Worm (Caenorhabditis elegans) whole organism, L1 larva: ENCODE results near the gene F40A3.3.

Source experiments
- C04F5.9 ChIP-seq: sonication (generic microtip); optimal IDR thresholded peaks from 2 replicates; lab custom pipeline; 2016; ENCODE audit warnings: missing genetic modification characterization, missing compliant biosample characterization
- C34B4.2 ChIP-seq: sonication (generic microtip); optimal IDR thresholded peaks from 2 replicates; lab custom pipeline; 2017; ENCODE audit warnings: mild to moderate bottlenecking, missing genetic modification characterization, missing compliant biosample characterization
- Y116A8C.19 ChIP-seq: sonication (generic microtip); optimal IDR thresholded peaks from 2 replicates; lab custom pipeline; 2016; ENCODE audit warnings: missing compliant biosample characterization, missing genetic modification characterization, borderline replicate concordance
- aha-1 ChIP-seq: fragments of 150-350 bp; optimal IDR thresholded peaks from 2 replicates; lab custom pipeline; 2014; ENCODE audit warnings: missing biosample characterization, missing genetic modification characterization
- ama-1 ChIP-seq: fragments of 150-350 bp; optimal IDR thresholded peaks from 2 replicates; lab custom pipeline; 2014
- blmp-1 ChIP-seq: fragments of 150-350 bp; optimal IDR thresholded peaks from 2 replicates; lab custom pipeline; 2014; ENCODE audit warnings: missing biosample characterization, missing genetic modification characterization
- ceh-8 ChIP-seq: fragments of 200-800 bp; sonication (Bioruptor generic); optimal IDR thresholded peaks from 2 replicates; lab custom pipeline; 2018; ENCODE audit warnings: mild to moderate bottlenecking, missing genetic modification characterization, moderate library complexity, missing compliant biosample characterization
- ceh-82 ChIP-seq, 3 experiments: fragments of 150-350 bp in 1 of 3; sonication (generic microtip) in 2 of 3; optimal IDR thresholded peaks; 2 replicates each; lab custom pipeline; 2014 to 2017; ENCODE audit warnings: missing biosample characterization in 3 of 3, missing genetic modification characterization in 3 of 3
- ceh-88 ChIP-seq: fragments of 200-800 bp; sonication (Bioruptor generic); IDR thresholded peaks from 2 replicates; pipeline ENCODE4 v1.3.6; 2022; ENCODE audit warnings: missing genetic modification characterization, missing compliant biosample characterization
- ceh-90 ChIP-seq: sonication (generic microtip); optimal IDR thresholded peaks from 2 replicates; lab custom pipeline; 2016; ENCODE audit warnings: missing genetic modification characterization, missing compliant biosample characterization
- dsc-1 ChIP-seq: sonication (generic microtip); optimal IDR thresholded peaks from 2 replicates; lab custom pipeline; 2016; ENCODE audit warnings: mild to moderate bottlenecking, missing genetic modification characterization, missing compliant biosample characterization
- efl-1 ChIP-seq, 4 experiments: fragments of 150-350 bp; optimal IDR thresholded peaks in 3 of 4; peaks in 1 of 4; 1 replicate in 1 of 4; 2 replicates in 3 of 4; lab custom pipeline; 2014; ENCODE audit warnings: missing biosample characterization in 2 of 4, missing genetic modification characterization in 2 of 4, missing genetic modification reagents in 2 of 4
- elt-2 ChIP-seq: sonication (generic microtip); optimal IDR thresholded peaks from 2 replicates; lab custom pipeline; 2016; ENCODE audit warnings: missing genetic modification characterization, mild to moderate bottlenecking, inconsistent platforms, missing compliant biosample characterization, missing genetic modification reagents
- elt-3 ChIP-seq, 6 experiments: fragments of 150-350 bp in 1 of 6; sonication (generic microtip); optimal IDR thresholded peaks; 2 replicates each; lab custom pipeline; 2017 to 2018; ENCODE audit warnings: missing biosample characterization in 6 of 6, missing genetic modification characterization in 6 of 6, inconsistent platforms in 1 of 6
- ets-5 ChIP-seq: fragments of 200-800 bp; sonication (Bioruptor generic); IDR thresholded peaks from 2 replicates; pipeline ENCODE4 v1.3.6; 2022; ENCODE audit warnings: missing genetic modification characterization, missing compliant biosample characterization
- fkh-10 ChIP-seq: sonication (generic microtip); optimal IDR thresholded peaks from 2 replicates; lab custom pipeline; 2017; ENCODE audit warnings: missing biosample characterization, missing genetic modification reagents, missing genetic modification characterization
- fkh-4 ChIP-seq: sonication (generic microtip); optimal IDR thresholded peaks from 2 replicates; lab custom pipeline; 2016; ENCODE audit warnings: missing compliant biosample characterization, missing genetic modification characterization, borderline replicate concordance
- grh-1 ChIP-seq: fragments of 200-800 bp; sonication (Bioruptor generic); IDR thresholded peaks from 2 replicates; pipeline ENCODE4 v1.3.6; 2022; ENCODE audit warnings: missing genetic modification reagents, missing genetic modification characterization, missing compliant biosample characterization
- hlh-4 ChIP-seq: sonication (generic microtip); optimal IDR thresholded peaks from 2 replicates; lab custom pipeline; 2016; ENCODE audit warnings: mild to moderate bottlenecking, missing genetic modification characterization, missing compliant biosample characterization
- hpl-2 ChIP-seq: fragments of 150-350 bp; optimal IDR thresholded peaks from 2 replicates; lab custom pipeline; 2014; ENCODE audit warnings: missing biosample characterization, missing genetic modification reagents, missing genetic modification characterization
- jun-1 ChIP-seq: fragments of 150-350 bp; optimal IDR thresholded peaks from 2 replicates; lab custom pipeline; 2014; ENCODE audit warnings: missing biosample characterization, missing genetic modification reagents, missing genetic modification characterization
- lin-14 ChIP-seq: fragments of 200-800 bp; sonication (Bioruptor generic); optimal IDR thresholded peaks from 2 replicates; lab custom pipeline; 2018; ENCODE audit warnings: mild to moderate bottlenecking, missing genetic modification characterization, moderate library complexity, missing compliant biosample characterization
- lin-35 ChIP-seq, 2 experiments: fragments of 150-350 bp; optimal IDR thresholded peaks; 2 replicates each; lab custom pipeline; 2014; ENCODE audit warnings: missing biosample characterization in 2 of 2, missing genetic modification characterization in 2 of 2, missing genetic modification reagents in 2 of 2
- lin-39 ChIP-seq: fragments of 150-350 bp; optimal IDR thresholded peaks from 2 replicates; lab custom pipeline; 2014; ENCODE audit warnings: missing biosample characterization, missing genetic modification reagents, missing genetic modification characterization
- lir-3 ChIP-seq: sonication (generic microtip); optimal IDR thresholded peaks from 2 replicates; lab custom pipeline; 2016; ENCODE audit warnings: mild to moderate bottlenecking, missing genetic modification characterization, moderate library complexity, missing compliant biosample characterization; ENCODE audit not compliant: poor library complexity
- mdl-1 ChIP-seq, 2 experiments: fragments of 150-350 bp; optimal IDR thresholded peaks; 2 replicates each; lab custom pipeline; 2014 to 2017; ENCODE audit warnings: missing biosample characterization in 2 of 2, missing genetic modification characterization in 2 of 2, inconsistent platforms in 1 of 2
- mep-1 ChIP-seq: fragments of 150-350 bp; optimal IDR thresholded peaks from 2 replicates; lab custom pipeline; 2014; ENCODE audit warnings: missing biosample characterization, missing genetic modification characterization
- nhr-11 ChIP-seq: fragments of 150-350 bp; optimal IDR thresholded peaks from 2 replicates; lab custom pipeline; 2014; ENCODE audit warnings: missing biosample characterization, missing genetic modification characterization
- nhr-12 ChIP-seq: sonication (generic microtip); optimal IDR thresholded peaks from 2 replicates; lab custom pipeline; 2017; ENCODE audit warnings: missing biosample characterization, missing genetic modification characterization
- nhr-19 ChIP-seq: fragments of 200-800 bp; sonication (Bioruptor generic); conservative IDR thresholded peaks from 2 replicates; pipeline ENCODE4 v1.3.6; 2022; ENCODE audit warnings: missing genetic modification characterization, missing compliant biosample characterization
- nhr-71 ChIP-seq: sonication (generic microtip); optimal IDR thresholded peaks from 2 replicates; lab custom pipeline; 2016; ENCODE audit warnings: mild to moderate bottlenecking, missing genetic modification characterization, moderate library complexity, missing compliant biosample characterization
- nhr-76 ChIP-seq: sonication (generic microtip); optimal IDR thresholded peaks from 2 replicates; lab custom pipeline; 2017; ENCODE audit warnings: missing biosample characterization, missing genetic modification characterization
- nhr-77 ChIP-seq: fragments of 150-350 bp; optimal IDR thresholded peaks from 2 replicates; lab custom pipeline; 2014; ENCODE audit warnings: missing biosample characterization, missing genetic modification characterization
- nhr-84 ChIP-seq: sonication (generic microtip); optimal IDR thresholded peaks from 2 replicates; lab custom pipeline; 2017; ENCODE audit warnings: missing biosample characterization, missing genetic modification characterization
- nhr-85 ChIP-seq: sonication (generic microtip); peaks from one replicate; lab custom pipeline; 2016; ENCODE audit warnings: missing genetic modification characterization, inconsistent platforms, missing compliant biosample characterization
- nhr-90 ChIP-seq: sonication (generic microtip); optimal IDR thresholded peaks from 2 replicates; lab custom pipeline; 2016; ENCODE audit warnings: mild to moderate bottlenecking, missing genetic modification characterization, missing compliant biosample characterization; ENCODE audit not compliant: poor library complexity
- rnt-1 ChIP-seq: sonication (generic microtip); optimal IDR thresholded peaks from 2 replicates; lab custom pipeline; 2016; ENCODE audit warnings: mild to moderate bottlenecking, missing genetic modification characterization, moderate library complexity, missing compliant biosample characterization
- sox-4 ChIP-seq: sonication (generic microtip); optimal IDR thresholded peaks from 2 replicates; lab custom pipeline; 2016; ENCODE audit warnings: missing genetic modification characterization, missing compliant biosample characterization
- unc-130 ChIP-seq: fragments of 150-350 bp; optimal IDR thresholded peaks from 2 replicates; lab custom pipeline; 2017; ENCODE audit warnings: missing biosample characterization, missing genetic modification characterization, inconsistent platforms
- unc-30 ChIP-seq: sonication (generic microtip); optimal IDR thresholded peaks from 2 replicates; lab custom pipeline; 2017; ENCODE audit warnings: missing biosample characterization, missing genetic modification characterization
- unc-62 ChIP-seq: fragments of 150-350 bp; optimal IDR thresholded peaks from 2 replicates; lab custom pipeline; 2014; ENCODE audit warnings: missing biosample characterization, missing genetic modification reagents, missing genetic modification characterization
- unc-98 ChIP-seq: fragments of 200-800 bp; sonication (Bioruptor generic); IDR thresholded peaks from 2 replicates; pipeline ENCODE4 v1.3.6; 2022; ENCODE audit warnings: missing genetic modification characterization, missing compliant biosample characterization
- vab-15 ChIP-seq: sonication (generic microtip); optimal IDR thresholded peaks from 2 replicates; lab custom pipeline; 2017; ENCODE audit warnings: missing genotype, mild to moderate bottlenecking, missing genetic modification characterization, missing compliant biosample characterization
- xbp-1 ChIP-seq: sonication (generic microtip); optimal IDR thresholded peaks from 2 replicates; lab custom pipeline; 2016; ENCODE audit warnings: missing genetic modification characterization, missing compliant biosample characterization
- zag-1 ChIP-seq: fragments of 150-350 bp; optimal IDR thresholded peaks from 2 replicates; lab custom pipeline; 2014; ENCODE audit warnings: missing biosample characterization, missing genetic modification characterization
- zip-4 ChIP-seq: fragments of 200-800 bp; sonication (Bioruptor generic); optimal IDR thresholded peaks from 2 replicates; lab custom pipeline; 2018; ENCODE audit warnings: mild to moderate bottlenecking, missing genetic modification characterization, moderate library complexity, missing compliant biosample characterization

The F40A3.3 gene

ce11 chrV:7870707-7871106 lies 6.5 kb upstream of the F40A3.3 start, which contains the start of gene nipi-4:
nipi-4 (minus strand) TSS chrV:7870807.
- TF ChIP-seq Y116A8C.19 (no peak), ceh-82 (tag; optimal IDR thresholded peaks at IDR 0.05; lab: Kevin White, UChicago) (no peak), zip-4 (GFP tag; lab: Kevin White, UChicago) (no peak), C04F5.9 (tag; lab: Kevin White, UChicago) (no peak), zag-1 (tag; lab: Kevin White, UChicago) (no peak), blmp-1 (tag; lab: Kevin White, UChicago) (peak; percentile 75)

- TF ChIP-seq fkh-10 (GFP tag; lab: Kevin White, UChicago) (peak; percentile 81), lin-14 (GFP tag; lab: Kevin White, UChicago) (peak; percentile 58), nhr-85 (tag; lab: Kevin White, UChicago) (no peak), nhr-76 (tag; lab: Kevin White, UChicago) (no peak), aha-1 (no peak), blmp-1 (tag; lab: Kevin White, UChicago) (no peak), unc-62 (GFP tag; lab: Kevin White, UChicago) (no peak), sox-4 (no peak), elt-3 (tag; optimal IDR thresholded peaks at IDR 0.05; lab: Kevin White, UChicago) (no peak)
These were observed 4.3 kb upstream of the F40A3.3 start for ce11 chrV:7872945-7873344.

ce11 chrV:7875456-7875855 lies 1.8 kb upstream of the F40A3.3 start, which contains the start of gene F40A3.4:
F40A3.4 (plus strand) TSS chrV:7875756.
- TF ChIP-seq nhr-71 (tag; lab: Kevin White, UChicago) (no peak), fkh-4 (tag; lab: Kevin White, UChicago) (no peak), unc-98 (GFP tag; lab: Robert Waterston, UW) (no peak), efl-1 (optimal IDR thresholded peaks at IDR 0.05; lab: Kevin White, UChicago) (no peak), efl-1 (GFP tag; optimal IDR thresholded peaks at IDR 0.05 in 1 of 2; lab: Kevin White, UChicago) (peak in 1 of 2 experiments; percentile 48), xbp-1 (tag; lab: Kevin White, UChicago) (no peak), fkh-10 (GFP tag; lab: Kevin White, UChicago) (no peak), lin-35 (GFP tag; optimal IDR thresholded peaks at IDR 0.05; lab: Kevin White, UChicago) (no peak)

- TF ChIP-seq mdl-1 (tag; optimal IDR thresholded peaks at IDR 0.05; lab: Kevin White, UChicago), result no peak
- no peak for TF ChIP-seq vab-15 (tag; lab: Kevin White, UChicago)
- TF ChIP-seq unc-130 (tag; lab: Kevin White, UChicago), result no peak
- TF ChIP-seq nhr-19 (GFP tag; lab: Robert Waterston, UW), result no peak
- no peak for TF ChIP-seq ceh-8 (GFP tag; lab: Kevin White, UChicago)
- no peak for TF ChIP-seq mep-1 (tag; lab: Kevin White, UChicago)
- TF ChIP-seq hlh-4 (tag; lab: Kevin White, UChicago), result no peak
- TF ChIP-seq aha-1, result no peak
- TF ChIP-seq nhr-90 (tag; lab: Kevin White, UChicago), result no peak
- no peak for TF ChIP-seq lir-3 (tag; lab: Kevin White, UChicago)
- no peak for TF ChIP-seq unc-30 (tag; lab: Kevin White, UChicago)
- TF ChIP-seq grh-1, result no peak
- TF ChIP-seq nhr-84 (tag; lab: Kevin White, UChicago), result no peak
- no peak for TF ChIP-seq ceh-82 (tag; optimal IDR thresholded peaks at IDR 0.05; lab: Kevin White, UChicago)
- TF ChIP-seq jun-1 (tag; lab: Kevin White, UChicago), result no peak
- TF ChIP-seq fkh-4 (tag; lab: Kevin White, UChicago), result no peak
- no peak for TF ChIP-seq nhr-77
- no peak for TF ChIP-seq ama-1 (lab: Kevin White, UChicago)
- TF ChIP-seq nhr-11 (tag; lab: Kevin White, UChicago), result no peak
- no peak for TF ChIP-seq nhr-12 (tag; lab: Kevin White, UChicago)
- TF ChIP-seq lin-35 (GFP tag; optimal IDR thresholded peaks at IDR 0.05; lab: Kevin White, UChicago), result peak in 1 of 2 experiments; percentile 12
- TF ChIP-seq ceh-90 (tag; lab: Kevin White, UChicago), result no peak
- no peak for TF ChIP-seq C34B4.2 (tag; lab: Kevin White, UChicago)
- no peak for TF ChIP-seq ceh-88 (GFP tag; lab: Robert Waterston, UW)
- no peak for TF ChIP-seq lin-39 (tag; lab: Kevin White, UChicago)
- TF ChIP-seq xbp-1 (tag; lab: Kevin White, UChicago), result no peak
- no peak for TF ChIP-seq elt-2 (tag; lab: Kevin White, UChicago)
- no peak for TF ChIP-seq rnt-1 (tag; lab: Kevin White, UChicago)
- TF ChIP-seq hpl-2 (GFP tag; lab: Kevin White, UChicago), result no peak
- no peak for TF ChIP-seq ets-5 (GFP tag; lab: Robert Waterston, UW)
- TF ChIP-seq dsc-1, result no peak
These were observed 1.2 kb downstream of the F40A3.3 start, which contains the start of gene F40A3.2 for ce11 chrV:7878411-7878964. F40A3.2 (plus strand) TSS chrV:7878914.
